Worm (Caenorhabditis elegans) whole organism, young adult: ENCODE data around the gene H40L08.3.

ENCODE experiments used
- C17E4.6 ChIP-seq: fragments of 200-800 bp; sonication (Bioruptor generic); IDR thresholded peaks from 2 replicates; pipeline ENCODE4 v1.3.6; 2022; ENCODE audit warnings: missing genetic modification reagents, missing genetic modification characterization, missing compliant biosample characterization
- F57A8.1 ChIP-seq: fragments of 200-800 bp; sonication (Bioruptor generic); optimal IDR thresholded peaks from 2 replicates; lab custom pipeline; 2018; ENCODE audit warnings: mild to moderate bottlenecking, missing genetic modification characterization, moderate library complexity, missing compliant biosample characterization
- ZK185.1 ChIP-seq: sonication (generic microtip); optimal IDR thresholded peaks from 2 replicates; lab custom pipeline; 2016; ENCODE audit warnings: mild to moderate bottlenecking, missing genetic modification characterization, missing compliant biosample characterization; ENCODE audit not compliant: poor library complexity, severe bottlenecking
- akir-1 ChIP-seq: fragments of 200-800 bp; sonication (Bioruptor generic); optimal IDR thresholded peaks from 2 replicates; lab custom pipeline; 2018; ENCODE audit warnings: mild to moderate bottlenecking, missing genetic modification characterization, moderate library complexity, missing compliant biosample characterization
- ama-1 ChIP-seq, 3 experiments: fragments of 150-350 bp in 1 of 3; sonication (generic microtip) in 2 of 3; optimal IDR thresholded peaks; 2 replicates each; lab custom pipeline; 2014 to 2018; ENCODE audit warnings: missing biosample characterization in 2 of 3, missing genetic modification characterization in 2 of 3, missing genetic modification reagents in 2 of 3
- atf-7 ChIP-seq: sonication (generic microtip); optimal IDR thresholded peaks from 2 replicates; lab custom pipeline; 2017; ENCODE audit warnings: mild to moderate bottlenecking, missing genetic modification characterization, missing compliant biosample characterization
- attf-3 ChIP-seq: fragments of 200-800 bp; sonication (Bioruptor generic); conservative IDR thresholded peaks from 2 replicates; pipeline ENCODE4 v1.3.6; 2022; ENCODE audit warnings: missing genetic modification reagents, missing genetic modification characterization, missing compliant biosample characterization
- bed-1 ChIP-seq: fragments of 200-800 bp; sonication (Bioruptor generic); IDR thresholded peaks from 2 replicates; pipeline ENCODE4 v1.3.6; 2022; ENCODE audit warnings: missing genetic modification reagents, missing genetic modification characterization, missing compliant biosample characterization
- ceh-40 ChIP-seq: fragments of 200-800 bp; sonication (Bioruptor generic); IDR thresholded peaks from 2 replicates; pipeline ENCODE4 v1.3.6; 2022; ENCODE audit warnings: missing genetic modification characterization, missing compliant biosample characterization
- ceh-91 ChIP-seq: fragments of 200-800 bp; sonication (Bioruptor generic); IDR thresholded peaks from 2 replicates; pipeline ENCODE4 v1.3.6; 2022; ENCODE audit warnings: missing genetic modification reagents, missing genetic modification characterization, missing compliant biosample characterization
- dox-1 ChIP-seq: fragments of 200-800 bp; sonication (Bioruptor generic); IDR thresholded peaks from 2 replicates; pipeline ENCODE4 v1.3.6; 2022; ENCODE audit warnings: missing genetic modification reagents, missing genetic modification characterization, missing compliant biosample characterization
- gei-17 ChIP-seq: fragments of 200-800 bp; sonication (Bioruptor generic); optimal IDR thresholded peaks from 2 replicates; lab custom pipeline; 2018; ENCODE audit warnings: mild to moderate bottlenecking, missing genetic modification characterization, missing compliant biosample characterization
- hmg-20 ChIP-seq: fragments of 200-800 bp; sonication (Bioruptor generic); IDR thresholded peaks from 2 replicates; pipeline ENCODE4 v1.3.6; 2022; ENCODE audit warnings: missing genetic modification reagents, missing genetic modification characterization, missing compliant biosample characterization
- lag-1 ChIP-seq: fragments of 200-800 bp; sonication (Bioruptor generic); IDR thresholded peaks from 2 replicates; pipeline ENCODE4 v1.3.6; 2022; ENCODE audit warnings: missing genetic modification reagents, missing genetic modification characterization, missing compliant biosample characterization
- let-526 ChIP-seq: fragments of 200-800 bp; sonication (Bioruptor generic); IDR thresholded peaks from 2 replicates; pipeline ENCODE4 v1.3.6; 2022; ENCODE audit warnings: missing genetic modification reagents, missing genetic modification characterization, missing compliant biosample characterization
- lin-40 ChIP-seq: sonication (generic microtip); optimal IDR thresholded peaks from 2 replicates; lab custom pipeline; 2016; ENCODE audit warnings: missing genetic modification characterization, mild to moderate bottlenecking, missing compliant biosample characterization, missing genotype, missing genetic modification reagents
- lir-1 ChIP-seq: fragments of 200-800 bp; sonication (Bioruptor generic); conservative IDR thresholded peaks from 2 replicates; pipeline ENCODE4 v1.3.6; 2022; ENCODE audit warnings: missing genetic modification reagents, missing genetic modification characterization, missing compliant biosample characterization
- lsy-27 ChIP-seq: sonication (generic microtip); optimal IDR thresholded peaks from 2 replicates; lab custom pipeline; 2017; ENCODE audit warnings: missing genetic modification characterization, mild to moderate bottlenecking, missing compliant biosample characterization, antibody characterized with exemption, missing genotype, borderline replicate concordance; ENCODE audit not compliant: insufficient read depth
- madf-10 ChIP-seq: sonication (generic microtip); optimal IDR thresholded peaks from 2 replicates; lab custom pipeline; 2016; ENCODE audit warnings: mild to moderate bottlenecking, missing genetic modification characterization, missing compliant biosample characterization
- mel-28 ChIP-seq: sonication (generic microtip); optimal IDR thresholded peaks from 2 replicates; lab custom pipeline; 2016; ENCODE audit warnings: borderline replicate concordance, mild to moderate bottlenecking, missing genetic modification characterization, missing compliant biosample characterization
- mxl-1 ChIP-seq: sonication (generic microtip); optimal IDR thresholded peaks from 2 replicates; lab custom pipeline; 2016; ENCODE audit warnings: missing genetic modification characterization, missing compliant biosample characterization
- nfya-2 ChIP-seq: fragments of 200-800 bp; sonication (Bioruptor generic); IDR thresholded peaks from 2 replicates; pipeline ENCODE4 v1.3.6; 2022; ENCODE audit warnings: missing genetic modification reagents, missing genetic modification characterization, missing compliant biosample characterization
- nfyb-1 ChIP-seq: fragments of 200-800 bp; sonication (Bioruptor generic); IDR thresholded peaks from 2 replicates; pipeline ENCODE4 v1.3.6; 2022; ENCODE audit warnings: missing genetic modification reagents, missing genetic modification characterization, missing compliant biosample characterization
- nhr-27 ChIP-seq: fragments of 200-800 bp; sonication (Bioruptor generic); optimal IDR thresholded peaks from 2 replicates; lab custom pipeline; 2018; ENCODE audit warnings: mild to moderate bottlenecking, missing genetic modification characterization, moderate library complexity, missing compliant biosample characterization
- nhr-90 ChIP-seq: sonication (generic microtip); optimal IDR thresholded peaks from 2 replicates; lab custom pipeline; 2016; ENCODE audit warnings: missing genotype, mild to moderate bottlenecking, missing genetic modification characterization, missing compliant biosample characterization
- rcor-1 ChIP-seq: fragments of 200-800 bp; sonication (Bioruptor generic); IDR thresholded peaks from 2 replicates; pipeline ENCODE4 v1.3.6; 2022; ENCODE audit warnings: missing genetic modification reagents, missing genetic modification characterization, missing compliant biosample characterization
- rpc-1 ChIP-seq, 2 experiments: fragments of 150-350 bp in 1 of 2; sonication (generic microtip) in 1 of 2; optimal IDR thresholded peaks; 2 replicates each; lab custom pipeline; 2014 to 2018; ENCODE audit warnings: missing biosample characterization in 1 of 2, missing genetic modification characterization in 1 of 2, missing genetic modification reagents in 1 of 2, missing genotype in 1 of 2
- snpc-4 ChIP-seq, 5 experiments: fragments of 150-350 bp in 1 of 5; sonication (generic microtip) in 4 of 5; optimal IDR thresholded peaks; 2 replicates each; lab custom pipeline; 2014 to 2018; ENCODE audit warnings: missing genetic modification characterization in 5 of 5, missing biosample characterization in 3 of 5, antibody characterized with exemption in 2 of 5, mild to moderate bottlenecking in 2 of 5, missing compliant biosample characterization in 2 of 5, missing genotype in 2 of 5, moderate library complexity in 2 of 5, missing genetic modification reagents in 1 of 5
- sptf-2 ChIP-seq: fragments of 200-800 bp; sonication (Bioruptor generic); optimal IDR thresholded peaks from 2 replicates; lab custom pipeline; 2018; ENCODE audit warnings: mild to moderate bottlenecking, missing genetic modification characterization, missing compliant biosample characterization
- zfh-2 ChIP-seq: fragments of 200-800 bp; sonication (Bioruptor generic); conservative IDR thresholded peaks from 2 replicates; pipeline ENCODE4 v1.3.6; 2022; ENCODE audit warnings: missing genetic modification reagents, missing genetic modification characterization, missing compliant biosample characterization
- zim-3 ChIP-seq: sonication (generic microtip); optimal IDR thresholded peaks from 2 replicates; lab custom pipeline; 2017; ENCODE audit warnings: mild to moderate bottlenecking, missing genetic modification characterization, moderate library complexity, missing compliant biosample characterization
- ztf-18 ChIP-seq: sonication (generic microtip); optimal IDR thresholded peaks from 2 replicates; lab custom pipeline; 2016; ENCODE audit warnings: missing genotype, mild to moderate bottlenecking, missing genetic modification characterization, missing compliant biosample characterization
- ztf-22 ChIP-seq: fragments of 200-800 bp; sonication (Bioruptor generic); optimal IDR thresholded peaks from 2 replicates; lab custom pipeline; 2018; ENCODE audit warnings: mild to moderate bottlenecking, missing genetic modification characterization, moderate library complexity, missing compliant biosample characterization
- ztf-26 ChIP-seq: sonication (generic microtip); optimal IDR thresholded peaks from 2 replicates; lab custom pipeline; 2017; ENCODE audit warnings: missing genetic modification characterization, missing compliant biosample characterization

The H40L08.3 gene

ce11 chrX:15076042-15076565 is at the start of gene H40L08.3, which contains the start of gene H40L08.9:
Gene H40L08.3, minus strand, starts transcription at chrX:15076092.
Gene H40L08.9, minus strand, starts transcription at chrX:15076480.
- TF ChIP-seq madf-10 (no peak), C17E4.6 (GFP tag; lab: Robert Waterston, UW) (0 out of 2 replicates have a peak, but pooled peaks have one; percentile 3), bed-1 (GFP tag; lab: Robert Waterston, UW) (no peak), ceh-40 (no peak), ztf-18 (tag; lab: Kevin White, UChicago) (no peak), let-526 (GFP tag; lab: Robert Waterston, UW) (no peak), zim-3 (tag; lab: Kevin White, UChicago) (peak; percentile 42), atf-7 (tag; lab: Kevin White, UChicago) (peak; percentile 6), gei-17 (GFP tag; lab: Kevin White, UChicago) (peak; percentile 22), ztf-26 (tag; lab: Kevin White, UChicago) (peak; percentile 77), ZK185.1 (tag; lab: Kevin White, UChicago) (no peak), nfyb-1 (GFP tag; lab: Robert Waterston, UW) (peak; percentile 52), nfya-2 (GFP tag; lab: Robert Waterston, UW) (0 out of 2 replicates have a peak, but pooled peaks have one; percentile 51), mel-28 (peak; percentile 6), ama-1 (optimal IDR thresholded peaks at IDR 0.05; lab: Kevin White, UChicago) (peak; percentile 92), ama-1 (GFP tag; optimal IDR thresholded peaks at IDR 0.05; lab: Kevin White, UChicago) (no peak), ztf-22 (GFP tag; lab: Kevin White, UChicago) (peak; percentile 22), dox-1 (GFP tag; lab: Robert Waterston, UW) (peak; percentile 42), lsy-27 (tag; lab: Kevin White, UChicago) (no peak)
- TF ChIP-seq, all 124 proteins: peak for 11

ce11 chrX:15125138-15125537 is 49.2 kb upstream of the H40L08.3 start:
- no peak for TF ChIP-seq snpc-4 (GFP tag; optimal IDR thresholded peaks at IDR 0.05; lab: Kevin White, UChicago)
- TF ChIP-seq snpc-4 (tag; optimal IDR thresholded peaks at IDR 0.05; lab: Kevin White, UChicago) = no peak
- TF ChIP-seq hmg-20 (GFP tag; lab: Robert Waterston, UW) = no peak

ce11 chrX:15120545-15120944 is 44.7 kb upstream of the H40L08.3 start:
- TF ChIP-seq attf-3 (no peak), rcor-1 (GFP tag; lab: Robert Waterston, UW) (no peak), lsy-27 (tag; lab: Kevin White, UChicago) (no peak), ceh-40 (no peak), rpc-1 (optimal IDR thresholded peaks at IDR 0.05; lab: Kevin White, UChicago) (no peak), rpc-1 (tag; optimal IDR thresholded peaks at IDR 0.05; lab: Kevin White, UChicago) (no peak), lag-1 (no peak), akir-1 (GFP tag; lab: Kevin White, UChicago) (no peak), F57A8.1 (GFP tag; lab: Kevin White, UChicago) (no peak), mxl-1 (tag; lab: Kevin White, UChicago) (no peak), nhr-27 (tag; lab: Kevin White, UChicago) (no peak), lir-1 (no peak), nhr-90 (tag; lab: Kevin White, UChicago) (no peak), sptf-2 (no peak), zfh-2 (no peak), madf-10 (no peak), C17E4.6 (GFP tag; lab: Robert Waterston, UW) (no peak), ceh-91 (GFP tag; lab: Robert Waterston, UW) (no peak), lin-40 (no peak), mel-28 (no peak)
- TF ChIP-seq, all 124 proteins: peak for 0
